Fruit fly (Drosophila melanogaster) whole organism, prepupa: Measurements from ENCODE around the gene cactin.

Experiments used
- CG11762 ChIP-seq: fragments of 200-800 bp; sonication (Bioruptor generic); optimal IDR thresholded peaks from 3 replicates; lab custom pipeline; 2016; ENCODE audit warnings: missing biosample characterization, missing genetic modification characterization; ENCODE audit not compliant: insufficient read depth
- CG4318 ChIP-seq: fragments of 200-800 bp; sonication (Bioruptor generic); optimal IDR thresholded peaks from 3 replicates; lab custom pipeline; 2017; ENCODE audit warnings: missing biosample characterization, mild to moderate bottlenecking, missing genetic modification characterization
- CG6808 ChIP-seq: fragments of 200-800 bp; sonication (Bioruptor generic); optimal IDR thresholded peaks from 3 replicates; lab custom pipeline; 2017; ENCODE audit warnings: missing biosample characterization, missing genetic modification characterization, mild to moderate bottlenecking, moderate library complexity, missing genetic modification reagents
- CG6854 ChIP-seq: fragments of 200-800 bp; sonication (Bioruptor generic); optimal IDR thresholded peaks from 2 replicates; lab custom pipeline; 2017; ENCODE audit warnings: missing biosample characterization, mild to moderate bottlenecking, missing genetic modification characterization
- Hr4 ChIP-seq: fragments of 200-800 bp; sonication (Bioruptor generic); optimal IDR thresholded peaks from 3 replicates; lab custom pipeline; 2016; ENCODE audit warnings: missing biosample characterization, missing genetic modification characterization
- cyc ChIP-seq: fragments of 200-800 bp; sonication (Bioruptor generic); optimal IDR thresholded peaks from 3 replicates; lab custom pipeline; 2016; ENCODE audit warnings: missing biosample characterization, missing genetic modification characterization
- fd85E ChIP-seq: fragments of 200-800 bp; sonication (Bioruptor generic); optimal IDR thresholded peaks from 3 replicates; lab custom pipeline; 2016; ENCODE audit warnings: missing biosample characterization, missing genetic modification characterization
- fkh ChIP-seq: fragments of 200-800 bp; sonication (Bioruptor generic); optimal IDR thresholded peaks from 3 replicates; lab custom pipeline; 2017; ENCODE audit warnings: missing biosample characterization, mild to moderate bottlenecking, missing genetic modification characterization, moderate library complexity
- pdm3 ChIP-seq: fragments of 200-800 bp; sonication (Bioruptor generic); optimal IDR thresholded peaks from 3 replicates; lab custom pipeline; 2016; ENCODE audit warnings: missing biosample characterization, missing genetic modification characterization

- no peak for TF ChIP-seq CG11762 (GFP tag; lab: Kevin White, UChicago)
- TF ChIP-seq fkh (GFP tag; lab: Kevin White, UChicago) = no peak
- no peak for TF ChIP-seq CG4318
- TF ChIP-seq Hr4 (GFP tag; lab: Kevin White, UChicago) = no peak
- no peak for TF ChIP-seq cyc (GFP tag; lab: Kevin White, UChicago)
- no peak for TF ChIP-seq CG6808 (GFP tag; lab: Kevin White, UChicago)
- no peak for TF ChIP-seq pdm3 (GFP tag; lab: Kevin White, UChicago)
- TF ChIP-seq CG6854 = no peak
- TF ChIP-seq fd85E (GFP tag; lab: Kevin White, UChicago) = no peak
Observed at dm6 chrX:20389633-20390032, 34.2 kb upstream of the cactin start.
